Worm (Caenorhabditis elegans): ENCODE measurements around the gene arl-5.

DNA sequence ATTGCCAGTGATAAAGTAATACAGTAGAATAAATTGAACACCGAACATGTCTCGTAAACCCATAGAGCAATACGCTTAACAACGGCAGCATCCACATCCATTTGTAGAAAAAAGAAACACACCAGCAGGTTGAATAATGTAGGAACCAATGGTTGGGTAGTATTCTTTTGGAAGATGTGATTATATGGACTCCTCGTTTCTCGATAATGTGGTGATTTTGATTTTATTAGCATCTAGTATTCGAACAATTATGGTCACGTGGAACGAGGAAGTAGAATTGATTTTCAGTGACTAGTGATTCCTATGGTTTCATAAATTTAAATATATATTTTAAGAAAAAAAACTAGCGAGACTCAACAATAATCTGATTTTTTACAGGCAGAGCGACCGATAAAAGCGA lies 26.6 kb upstream of the arl-5 start, which contains the start of gene srxa-10:
- TF ChIP-seq W03F9.2 (tag; optimal IDR thresholded peaks at IDR 0.05): no peak
- TF ChIP-seq him-1 (tag; optimal IDR thresholded peaks at IDR 0.05): no peak
- no peak for TF ChIP-seq dao-5 (tag; optimal IDR thresholded peaks at IDR 0.05)

Measured in whole organism, L4/young adult.